Worm (Caenorhabditis elegans): ENCODE measurements around the gene F53A3.7.

The F53A3.7 gene

DNA sequence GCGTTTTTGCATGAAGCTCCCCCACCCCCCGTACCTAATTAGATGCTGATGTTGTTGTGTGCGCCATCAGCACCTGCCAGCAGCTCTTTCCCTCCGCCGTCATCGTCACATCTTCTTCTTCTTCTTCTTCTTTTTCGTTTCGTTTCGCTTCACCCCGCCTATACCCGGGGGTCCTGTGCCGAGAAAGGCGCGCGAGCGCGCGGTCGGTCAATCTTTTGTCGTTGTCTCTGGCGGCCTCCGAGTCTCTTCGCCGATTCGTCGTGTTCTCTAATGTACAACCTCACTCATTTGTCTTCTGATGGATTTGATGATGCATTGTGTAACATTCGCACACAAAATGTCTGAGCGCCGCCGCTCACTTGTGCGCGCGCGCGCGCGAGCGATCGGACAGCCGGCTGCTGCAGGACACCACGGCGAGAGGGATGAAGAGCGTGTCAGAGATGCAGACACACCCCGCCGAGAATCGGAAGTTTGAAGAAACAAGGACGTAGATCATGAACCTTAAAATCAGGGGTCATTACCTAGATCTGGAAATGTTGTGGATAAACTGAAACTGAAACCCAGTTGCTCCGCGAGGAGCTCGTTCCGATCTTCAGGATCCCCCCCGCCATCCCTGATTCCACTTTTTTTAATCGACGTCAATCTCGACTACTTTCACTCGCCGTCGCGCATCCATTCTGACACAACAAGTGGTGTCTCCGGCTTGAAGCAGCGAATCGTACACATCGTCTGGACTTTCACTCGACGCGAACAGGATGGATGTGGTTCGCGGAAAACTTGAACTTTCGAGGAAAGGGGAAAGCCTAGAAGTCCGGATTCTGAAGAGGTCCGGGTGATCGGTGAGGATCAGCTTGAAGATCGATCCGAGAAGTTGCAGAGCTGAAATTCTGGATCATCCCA lies 27.7 kb upstream of the F53A3.7 start (continued):
- TF ChIP-seq mxl-3 (GFP tag; optimal IDR thresholded peaks at IDR 0.05) (peak; percentile 95), sdz-12 (GFP tag; optimal IDR thresholded peaks at IDR 0.05) (no peak), lin-39 (tag; optimal IDR thresholded peaks at IDR 0.05) (no peak), ztf-11 (tag; optimal IDR thresholded peaks at IDR 0.05) (no peak), nhr-102 (tag; optimal IDR thresholded peaks at IDR 0.05) (peak; percentile 48), lim-7 (GFP tag; IDR thresholded peaks at IDR 0.05) (no peak), nhr-6 (tag; optimal IDR thresholded peaks at IDR 0.05) (no peak), snpc-1.2 (GFP tag; IDR thresholded peaks at IDR 0.05) (no peak), nhr-76 (tag; optimal IDR thresholded peaks at IDR 0.05) (no peak), unc-39 (tag; optimal IDR thresholded peaks at IDR 0.05) (no peak), dpl-1 (GFP tag; optimal IDR thresholded peaks at IDR 0.05) (peak; percentile 56), zip-2 (tag; optimal IDR thresholded peaks at IDR 0.05) (no peak), ceh-44 (GFP tag; IDR thresholded peaks at IDR 0.05) (no peak), pqm-1 (tag; optimal IDR thresholded peaks at IDR 0.05) (no peak), skn-1 (tag; optimal IDR thresholded peaks at IDR 0.05) (no peak), nhr-42 (GFP tag; IDR thresholded peaks at IDR 0.05) (0 out of 2 replicates have a peak, but pooled peaks have one; percentile 49), unc-62 (GFP tag; optimal IDR thresholded peaks at IDR 0.05 in 1 of 2) (peak in 1 of 2 experiments; percentile 100), unc-62 (tag; optimal IDR thresholded peaks at IDR 0.05) (no peak), php-3 (GFP tag; IDR thresholded peaks at IDR 0.05) (0 out of 2 replicates have a peak, but pooled peaks have one; percentile 28), lin-13 (GFP tag; optimal IDR thresholded peaks at IDR 0.05) (peak; percentile 53), dmd-6 (GFP tag; IDR thresholded peaks at IDR 0.05) (peak; percentile 98), ceh-82 (tag; optimal IDR thresholded peaks at IDR 0.05) (no peak), lin-1 (GFP tag; IDR thresholded peaks at IDR 0.05) (peak; percentile 56; the same call in 1 of the 2 replicates), F44E2.7 (GFP tag; IDR thresholded peaks at IDR 0.05) (no peak), aly-2 (tag; optimal IDR thresholded peaks at IDR 0.05) (no peak)

DNA sequence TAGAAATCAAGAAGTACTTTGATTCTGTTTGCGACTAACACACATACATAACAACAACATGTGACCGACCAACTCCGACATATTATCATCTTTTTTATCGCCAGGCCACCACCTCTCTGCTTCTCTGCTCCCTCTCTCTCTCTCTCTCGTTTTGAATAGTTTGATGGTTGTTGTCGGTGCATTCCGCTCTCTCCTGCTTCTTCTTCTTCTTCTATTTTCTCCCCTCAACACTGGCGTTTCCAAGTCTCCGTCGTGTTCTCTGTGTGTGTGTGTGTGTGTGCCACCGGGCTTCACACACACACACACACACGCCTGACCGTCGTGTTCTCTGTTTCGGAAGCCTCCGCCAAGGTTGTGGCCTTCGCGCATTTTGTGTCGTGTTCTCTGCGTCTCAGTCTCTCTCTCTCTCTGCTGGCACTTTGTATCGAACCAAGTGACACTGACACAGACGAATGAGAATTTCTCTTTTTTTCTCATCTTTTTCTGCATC lies 26.2 kb upstream of the F53A3.7 start:
- TF ChIP-seq lir-3 (tag; optimal IDR thresholded peaks at IDR 0.05) = peak; percentile 50
- peak; percentile 75 for TF ChIP-seq ceh-32 (tag; optimal IDR thresholded peaks at IDR 0.05; ENCODE audit: poor library complexity)
- TF ChIP-seq ceh-44 (GFP tag; IDR thresholded peaks at IDR 0.05) = no peak
- TF ChIP-seq unc-130 (GFP tag; optimal IDR thresholded peaks at IDR 0.05) = peak; percentile 17
- peak; percentile 89 for TF ChIP-seq nhr-76 (tag; optimal IDR thresholded peaks at IDR 0.05)
- TF ChIP-seq sdz-12 (GFP tag; optimal IDR thresholded peaks at IDR 0.05) = no peak
- TF ChIP-seq T26A8.4 (GFP tag; IDR thresholded peaks at IDR 0.05) = peak; percentile 89
- TF ChIP-seq R02D3.7 (tag; optimal IDR thresholded peaks at IDR 0.05) = no peak
- peak; percentile 95 for TF ChIP-seq fos-1 (tag; optimal IDR thresholded peaks at IDR 0.05)
- TF ChIP-seq Y75B8A.6 (GFP tag; IDR thresholded peaks at IDR 0.05) = peak; percentile 22; the same call in 1 of the 2 replicates
- TF ChIP-seq madf-5 (GFP tag; IDR thresholded peaks at IDR 0.05) = no peak
- peak; percentile 97 for TF ChIP-seq ceh-20 (GFP tag; IDR thresholded peaks at IDR 0.05)
- TF ChIP-seq daf-19 (GFP tag; conservative IDR thresholded peaks at IDR 0.05) = no peak
- no peak for TF ChIP-seq unc-39 (tag; optimal IDR thresholded peaks at IDR 0.05)
- no peak for TF ChIP-seq zip-11 (GFP tag; IDR thresholded peaks at IDR 0.05)
- peak; percentile 65; the same call in 1 of the 2 replicates for TF ChIP-seq nhr-41 (GFP tag; IDR thresholded peaks at IDR 0.05)
- no peak for TF ChIP-seq tag-97 (GFP tag; IDR thresholded peaks at IDR 0.05)
- TF ChIP-seq zfp-3 (GFP tag; conservative IDR thresholded peaks at IDR 0.05) = peak; percentile 87; the same call in 1 of the 2 replicates
- no peak for TF ChIP-seq daf-12 (tag; optimal IDR thresholded peaks at IDR 0.05)
- TF ChIP-seq ceh-82 (tag; optimal IDR thresholded peaks at IDR 0.05) = no peak
- TF ChIP-seq dmd-6 (GFP tag; IDR thresholded peaks at IDR 0.05) = peak; percentile 100
- no peak for TF ChIP-seq lin-39 (tag; optimal IDR thresholded peaks at IDR 0.05)
- peak; percentile 96 for TF ChIP-seq hmg-1.1 (GFP tag; IDR thresholded peaks at IDR 0.05)
- no peak for TF ChIP-seq ZK337.2 (GFP tag; IDR thresholded peaks at IDR 0.05)
- peak; percentile 87 for TF ChIP-seq zip-2 (tag; optimal IDR thresholded peaks at IDR 0.05)
- no peak for TF ChIP-seq dmd-8 (GFP tag; IDR thresholded peaks at IDR 0.05)
- peak; percentile 73 for TF ChIP-seq mes-2 (tag; optimal IDR thresholded peaks at IDR 0.05; ENCODE audit: poor library complexity, severe bottlenecking)
- peak; percentile 97 for TF ChIP-seq nhr-28 (tag; optimal IDR thresholded peaks at IDR 0.05)
- TF ChIP-seq nhr-237 (tag; optimal IDR thresholded peaks at IDR 0.05) = peak; percentile 73
- TF ChIP-seq egl-43 (GFP tag; IDR thresholded peaks at IDR 0.05) = peak; percentile 85
- TF ChIP-seq F10B5.3 (tag; optimal IDR thresholded peaks at IDR 0.05) = peak; percentile 84
- TF ChIP-seq ctbp-1 (GFP tag; IDR thresholded peaks at IDR 0.05) = peak; percentile 96
